Fruit fly (Drosophila melanogaster): Measurements from ENCODE around the gene CG7691.

- no peak for TF ChIP-seq CG11617 (GFP tag; optimal IDR thresholded peaks at IDR 0.05)
- TF ChIP-seq CG7045 (GFP tag; optimal IDR thresholded peaks at IDR 0.05): no peak
- peak; percentile 21 for TF ChIP-seq CG7101 (tag; optimal IDR thresholded peaks at IDR 0.05)
Observed at dm6 chr3R:18580979-18581378, 21.3 kb downstream of the CG7691 start.
